Worm (Caenorhabditis elegans): ENCODE measurements around the gene dsc-1.

The dsc-1 gene

DNA sequence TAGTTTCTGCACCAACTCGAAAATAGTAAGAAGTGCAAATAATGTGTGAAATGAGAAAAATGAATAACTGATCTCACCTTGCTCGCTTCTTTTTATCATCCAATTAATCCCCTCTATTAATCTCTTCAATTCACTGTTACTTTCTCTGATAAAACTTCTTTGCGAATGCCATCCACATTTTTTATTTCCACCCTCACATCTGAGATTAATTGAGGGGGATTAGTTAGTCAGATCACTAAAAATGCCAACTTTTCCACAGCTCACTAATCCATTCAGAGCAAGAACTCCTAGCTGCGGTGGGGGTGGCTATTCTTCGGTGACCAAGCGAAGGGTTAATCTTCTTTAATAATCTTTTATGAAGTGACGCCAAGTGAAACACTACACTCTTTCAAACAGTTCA, at the start of gene dsc-1:
Gene dsc-1, minus strand, starts transcription at position 46 of the 400 bp plus-strand sequence.
- TF ChIP-seq dao-5 (tag; optimal IDR thresholded peaks at IDR 0.05) (no peak), him-1 (tag; optimal IDR thresholded peaks at IDR 0.05) (no peak), W03F9.2 (tag; optimal IDR thresholded peaks at IDR 0.05) (no peak)

DNA sequence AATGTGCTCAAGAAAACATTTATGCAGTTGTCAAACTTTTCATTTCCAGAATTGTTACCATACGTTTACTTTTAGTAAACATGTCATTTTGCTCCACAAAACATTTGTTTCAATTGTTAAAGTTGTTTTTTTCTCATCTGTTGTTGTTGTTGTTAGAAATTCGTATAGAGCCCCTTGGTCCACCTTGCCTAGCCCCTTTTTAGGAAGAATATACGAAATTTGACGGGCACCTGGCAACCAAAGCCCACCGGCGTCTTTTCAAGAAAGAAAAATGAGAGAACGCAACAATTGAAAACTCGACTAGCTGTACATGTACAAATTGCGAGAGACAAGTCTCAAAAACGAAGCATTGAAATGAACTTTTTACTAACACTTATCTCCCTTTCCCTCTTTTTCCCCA, 49.8 kb upstream of the dsc-1 start, which contains the start of gene F09B12.5:
Gene F09B12.5, plus strand, starts transcription at position 301 of the 400 bp plus-strand sequence.
- no peak for TF ChIP-seq dao-5 (tag; optimal IDR thresholded peaks at IDR 0.05)
- TF ChIP-seq W03F9.2 (tag; optimal IDR thresholded peaks at IDR 0.05), result no peak
- no peak for TF ChIP-seq him-1 (tag; optimal IDR thresholded peaks at IDR 0.05)

ce11 chrX:15083795-15084194, 49.2 kb upstream of the dsc-1 start, which contains the start of gene H40L08.1:
TSS of gene H40L08.1 (minus strand) at chrX:15084086.
- TF ChIP-seq him-1 (tag; optimal IDR thresholded peaks at IDR 0.05) (no peak), dao-5 (tag; optimal IDR thresholded peaks at IDR 0.05) (no peak)

- TF ChIP-seq him-1 (tag; optimal IDR thresholded peaks at IDR 0.05) (no peak), dao-5 (tag; optimal IDR thresholded peaks at IDR 0.05) (no peak)
These were observed 46.9 kb upstream of the dsc-1 start for ce11 chrX:15081486-15081885.

- TF ChIP-seq W03F9.2 (tag; optimal IDR thresholded peaks at IDR 0.05) (no peak), dao-5 (tag; optimal IDR thresholded peaks at IDR 0.05) (no peak), him-1 (tag; optimal IDR thresholded peaks at IDR 0.05) (no peak)
These were observed 44.8 kb upstream of the dsc-1 start for ce11 chrX:15079406-15079805.

DNA sequence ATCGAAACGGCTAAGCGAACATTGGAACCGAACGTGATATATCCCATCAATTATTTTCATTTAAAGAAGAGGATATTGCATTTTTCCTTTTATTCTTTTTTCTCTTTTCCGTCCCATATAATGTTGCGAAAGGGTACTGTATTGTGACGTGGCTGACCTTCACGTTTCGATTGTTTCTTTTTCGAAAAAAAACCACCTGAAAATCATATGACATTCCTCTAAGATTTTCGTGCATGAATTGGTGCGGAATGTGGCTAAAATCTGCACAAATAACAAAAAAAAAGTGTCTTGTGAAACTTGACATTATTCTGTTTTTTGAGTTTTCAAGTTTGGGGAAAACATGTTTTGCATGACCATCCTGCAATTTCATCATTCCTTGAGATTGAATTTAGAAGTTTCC, 43.6 kb upstream of the dsc-1 start:
- TF ChIP-seq him-1 (tag; optimal IDR thresholded peaks at IDR 0.05) (no peak), dao-5 (tag; optimal IDR thresholded peaks at IDR 0.05) (no peak), W03F9.2 (tag; optimal IDR thresholded peaks at IDR 0.05) (no peak)

ce11 chrX:15077597-15078261, 43.1 kb upstream of the dsc-1 start, which contains the start of the genes H40L08.8, H40L08.2 and H40L08.7:
TSS of gene H40L08.8 (minus strand) at chrX:15077633.
TSS of gene H40L08.2 (minus strand) at chrX:15077744.
TSS of gene H40L08.7 (minus strand) at chrX:15077744.
- TF ChIP-seq him-1 (tag; optimal IDR thresholded peaks at IDR 0.05) (no peak), dao-5 (tag; optimal IDR thresholded peaks at IDR 0.05) (no peak), W03F9.2 (tag; optimal IDR thresholded peaks at IDR 0.05) (no peak)

ce11 chrX:15076909-15077308, 42.3 kb upstream of the dsc-1 start:
- no peak for TF ChIP-seq W03F9.2 (tag; optimal IDR thresholded peaks at IDR 0.05)
- TF ChIP-seq him-1 (tag; optimal IDR thresholded peaks at IDR 0.05), result no peak
- TF ChIP-seq dao-5 (tag; optimal IDR thresholded peaks at IDR 0.05), result no peak

DNA sequence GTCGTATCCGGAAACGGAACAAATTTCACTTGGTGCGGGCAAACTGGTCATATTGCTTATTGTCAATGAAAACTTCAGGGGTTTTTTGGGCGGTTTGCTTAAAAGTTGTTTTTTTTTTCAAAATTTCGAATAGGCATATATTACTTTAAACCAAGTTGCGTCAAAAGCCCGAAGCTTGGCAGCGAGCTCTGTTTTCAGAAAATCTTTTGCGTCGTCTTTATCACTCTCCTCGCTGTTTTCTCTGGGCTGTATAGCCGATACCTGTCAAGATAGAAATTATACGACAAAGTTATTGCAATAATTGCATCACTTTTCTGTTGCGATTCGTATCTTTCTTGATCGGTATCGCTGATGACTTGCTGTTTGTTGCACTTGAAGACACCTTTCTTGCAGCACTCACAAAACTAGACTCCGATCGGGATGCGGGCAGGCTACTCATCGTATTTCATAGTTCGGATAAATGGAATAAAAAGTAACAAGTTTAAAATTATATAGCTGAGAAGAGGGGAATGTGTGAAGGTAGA, 41.5 kb upstream of the dsc-1 start, which contains the start of the genes H40L08.3 and H40L08.9:
Gene H40L08.3, minus strand, starts transcription at position 51 of the 524 bp plus-strand sequence.
Gene H40L08.9, minus strand, starts transcription at position 439 of the 524 bp plus-strand sequence.
- no peak for TF ChIP-seq dao-5 (tag; optimal IDR thresholded peaks at IDR 0.05)
- TF ChIP-seq him-1 (tag; optimal IDR thresholded peaks at IDR 0.05), result no peak
- no peak for TF ChIP-seq W03F9.2 (tag; optimal IDR thresholded peaks at IDR 0.05)

DNA sequence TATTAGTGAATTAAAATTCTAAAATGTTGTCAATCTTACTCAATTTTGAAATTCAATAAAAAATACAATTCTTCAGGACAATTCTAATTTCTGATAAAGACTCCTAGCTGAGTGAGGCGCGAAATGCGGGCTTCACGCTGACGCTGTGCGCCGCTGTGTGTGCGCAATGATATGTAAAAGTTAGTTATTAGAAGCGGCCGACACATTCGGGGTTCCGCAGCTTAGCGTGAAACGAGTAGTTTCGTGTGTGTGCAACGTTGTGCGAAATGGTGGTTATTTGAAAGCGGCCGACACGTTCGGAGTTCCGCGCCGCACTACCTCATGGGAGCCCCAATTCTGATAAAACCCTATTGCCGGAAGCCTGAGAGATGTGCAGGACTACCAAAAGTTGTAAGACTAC, 40.5 kb upstream of the dsc-1 start:
- TF ChIP-seq dao-5 (tag; optimal IDR thresholded peaks at IDR 0.05), result no peak
- TF ChIP-seq him-1 (tag; optimal IDR thresholded peaks at IDR 0.05), result no peak
- TF ChIP-seq W03F9.2 (tag; optimal IDR thresholded peaks at IDR 0.05), result no peak

ce11 chrX:15073479-15073878, 38.8 kb upstream of the dsc-1 start:
- TF ChIP-seq W03F9.2 (tag; optimal IDR thresholded peaks at IDR 0.05), result no peak
- no peak for TF ChIP-seq him-1 (tag; optimal IDR thresholded peaks at IDR 0.05)
- no peak for TF ChIP-seq dao-5 (tag; optimal IDR thresholded peaks at IDR 0.05)

- TF ChIP-seq dao-5 (tag; optimal IDR thresholded peaks at IDR 0.05) (no peak), him-1 (tag; optimal IDR thresholded peaks at IDR 0.05) (no peak), W03F9.2 (tag; optimal IDR thresholded peaks at IDR 0.05) (no peak)
These were observed 38.2 kb upstream of the dsc-1 start for ce11 chrX:15072877-15073276.

DNA sequence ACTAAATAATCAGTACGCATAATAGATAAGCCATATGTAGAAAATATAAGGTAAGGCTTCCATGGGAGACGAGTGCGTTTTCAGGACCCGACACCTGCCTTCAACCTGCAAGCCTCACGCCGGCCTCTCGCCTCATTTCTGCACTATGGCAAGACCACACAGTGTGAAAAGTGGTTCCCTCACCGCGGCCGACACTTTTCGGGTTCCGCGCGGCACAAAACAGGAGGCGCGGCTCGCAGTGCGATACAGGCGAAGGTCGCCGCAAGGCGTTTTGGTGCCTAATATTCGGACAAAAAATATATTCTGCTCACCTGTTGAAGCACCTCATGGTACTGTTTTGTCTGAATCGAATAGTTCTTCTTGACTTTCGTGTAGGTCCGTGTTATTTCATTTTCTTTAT, 35.5 kb upstream of the dsc-1 start:
- TF ChIP-seq him-1 (tag; optimal IDR thresholded peaks at IDR 0.05) (no peak), dao-5 (tag; optimal IDR thresholded peaks at IDR 0.05) (no peak)

ce11 chrX:15069242-15069641, 34.6 kb upstream of the dsc-1 start, which contains the start of gene mam-6:
TSS of gene mam-6 (minus strand) at chrX:15069342.
- TF ChIP-seq dao-5 (tag; optimal IDR thresholded peaks at IDR 0.05), result no peak
- TF ChIP-seq W03F9.2 (tag; optimal IDR thresholded peaks at IDR 0.05), result no peak
- no peak for TF ChIP-seq him-1 (tag; optimal IDR thresholded peaks at IDR 0.05)
